Worm (Caenorhabditis elegans) whole organism, L4/young adult: ENCODE results near the gene R10E11.5.

Experiments used
- W03F9.2 ChIP-seq: fragments of 150-350 bp; optimal IDR thresholded peaks from 2 replicates; lab custom pipeline; 2014; ENCODE audit warnings: missing biosample characterization, missing genetic modification characterization
- dao-5 ChIP-seq: sonication (generic microtip); optimal IDR thresholded peaks from 2 replicates; lab custom pipeline; 2016; ENCODE audit warnings: missing genotype, missing genetic modification characterization, moderate library complexity, missing compliant biosample characterization
- him-1 ChIP-seq: sonication (generic microtip); optimal IDR thresholded peaks from 2 replicates; lab custom pipeline; 2016; ENCODE audit warnings: missing genotype, missing genetic modification reagents, missing genetic modification characterization, missing compliant biosample characterization

DNA sequence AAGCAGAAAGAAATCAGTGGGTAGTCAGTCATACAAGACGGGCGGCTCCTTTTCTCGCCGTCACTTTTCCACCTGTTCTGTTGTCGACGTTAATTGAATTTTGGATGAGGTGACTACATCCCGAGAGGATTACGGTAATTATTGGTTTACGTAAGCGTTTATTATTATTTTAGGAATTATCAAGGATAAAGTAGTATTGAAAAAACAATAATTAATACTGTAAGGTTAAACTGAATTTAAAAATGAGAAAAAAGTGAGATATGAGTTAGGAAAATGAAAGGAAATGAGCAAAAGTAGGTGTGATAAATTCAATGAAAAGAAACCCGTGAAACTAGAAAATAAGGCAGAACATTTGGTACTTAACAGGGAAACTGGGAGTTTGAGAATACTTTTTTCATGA is 50.5 kb downstream of the R10E11.5 start, which contains the start of gene hlh-4:
- TF ChIP-seq W03F9.2 (tag; lab: Kevin White, UChicago) (no peak), him-1 (no peak), dao-5 (tag; lab: Kevin White, UChicago) (no peak)
